Fruit fly (Drosophila melanogaster) whole organism, embryonic: ENCODE measurements around the gene CG6231.

Source experiments
- CG1024 ChIP-seq: fragments of 200-800 bp; sonication (Bioruptor generic); IDR thresholded peaks from 2 replicates; pipeline ENCODE4 v1.3.6; 2022; ENCODE audit warnings: missing biosample characterization, missing genetic modification characterization
- CG34224 ChIP-seq: fragments of 200-800 bp; sonication (Bioruptor generic); IDR thresholded peaks from 3 replicates; pipeline ENCODE4 v1.3.6; 2022; ENCODE audit warnings: missing biosample characterization, missing genetic modification characterization; ENCODE audit not compliant: partially characterized antibody
- CG7928 ChIP-seq: fragments of 200-800 bp; sonication (Bioruptor generic); optimal IDR thresholded peaks from 2 replicates; lab custom pipeline; 2017; ENCODE audit warnings: missing biosample characterization, mild to moderate bottlenecking, missing genetic modification characterization
- CG8765 ChIP-seq: fragments of 200-800 bp; sonication (Bioruptor generic); IDR thresholded peaks from 2 replicates; pipeline ENCODE4 v1.3.6; 2022; ENCODE audit warnings: missing biosample characterization, missing genetic modification characterization
- CG9727 ChIP-seq: fragments of 200-800 bp; sonication (Bioruptor generic); optimal IDR thresholded peaks from 3 replicates; lab custom pipeline; 2017; ENCODE audit warnings: missing biosample characterization, mild to moderate bottlenecking, missing genetic modification characterization
- CTCF ChIP-seq: fragments of 200-800 bp; sonication (Bioruptor generic); optimal IDR thresholded peaks from 2 replicates; lab custom pipeline; 2017; ENCODE audit warnings: missing biosample characterization, mild to moderate bottlenecking, missing genetic modification characterization, moderate library complexity
- Sin3A ChIP-seq: fragments of >200 bp; optimal IDR thresholded peaks from 2 replicates; lab custom pipeline; 2018
- ase ChIP-seq: fragments of 200-800 bp; sonication (Bioruptor generic); IDR thresholded peaks from 3 replicates; pipeline ENCODE4 v1.3.6; 2022; ENCODE audit warnings: missing biosample characterization, missing genetic modification characterization
- gcm ChIP-seq: fragments of 200-800 bp; sonication (Bioruptor generic); optimal IDR thresholded peaks from 2 replicates; lab custom pipeline; 2019; ENCODE audit warnings: missing biosample characterization, mild to moderate bottlenecking, missing genetic modification characterization, moderate library complexity

- TF ChIP-seq ase (GFP tag; lab: Robert Waterston, UW): no peak
- peak; percentile 57 for TF ChIP-seq CG34224 (GFP tag; lab: Robert Waterston, UW)
- TF ChIP-seq gcm (GFP tag; lab: Kevin White, UChicago): no peak
- no peak for TF ChIP-seq CG9727
- no peak for TF ChIP-seq CG8765 (GFP tag; lab: Robert Waterston, UW)
- TF ChIP-seq CG1024 (GFP tag; lab: Robert Waterston, UW): no peak
- peak; percentile 75 for TF ChIP-seq CG7928 (GFP tag; lab: Kevin White, UChicago)
- no peak for TF ChIP-seq Sin3A
- no peak for TF ChIP-seq CTCF (GFP tag; lab: Kevin White, UChicago)
These were observed at the start of gene CG6231 for dm6 chr3R:19632685-19633116.
